Fruit fly (Drosophila melanogaster): ENCODE results near the gene CG11755.

Gene CG11755

DNA sequence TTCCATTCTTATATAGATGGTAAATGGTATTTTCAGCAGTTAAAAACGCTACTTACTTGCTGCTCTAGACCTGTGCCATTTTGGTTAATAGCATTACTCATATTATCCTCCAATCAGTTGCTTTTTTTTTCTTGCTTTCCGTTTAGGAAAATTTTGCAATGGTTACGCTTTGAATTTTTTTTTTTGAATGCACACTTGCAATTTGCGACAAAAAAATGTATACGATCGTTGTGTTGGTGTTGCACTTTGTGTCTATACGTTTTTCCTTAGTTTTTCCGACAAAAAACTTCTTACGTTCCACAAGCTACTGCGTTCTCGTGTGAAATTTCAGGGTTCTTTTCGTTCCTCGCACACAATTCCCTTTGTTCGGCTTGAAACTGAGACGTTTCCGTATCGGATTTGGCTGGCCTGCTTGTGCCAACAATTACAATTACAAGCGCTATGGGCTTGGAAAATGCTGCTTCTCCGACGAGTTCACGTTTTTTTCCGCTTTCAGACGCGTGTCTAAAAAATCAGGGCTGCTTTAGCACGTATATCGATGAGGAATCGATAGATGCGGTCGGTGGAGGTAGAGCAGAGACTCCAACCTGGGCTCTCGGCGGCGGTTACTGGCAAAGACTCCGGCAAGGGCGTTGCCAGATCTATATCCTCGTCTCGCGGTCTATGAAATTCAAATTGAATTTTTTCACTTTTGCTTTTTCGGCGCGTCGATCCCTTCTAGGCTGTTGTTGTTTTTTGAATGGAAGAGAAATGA lies 16.6 kb upstream of the CG11755 start (continued):
- TF ChIP-seq CG8281 (tag; optimal IDR thresholded peaks at IDR 0.05): no peak
- TF ChIP-seq CHES-1-like (GFP tag; optimal IDR thresholded peaks at IDR 0.05): peak; percentile 73
- peak; percentile 87 for TF ChIP-seq CG7928 (GFP tag; optimal IDR thresholded peaks at IDR 0.05)
- TF ChIP-seq usp (GFP tag; optimal IDR thresholded peaks at IDR 0.05): no peak
- peak in 1 of 2 experiments; percentile 26 for TF ChIP-seq bsh (GFP tag; optimal IDR thresholded peaks at IDR 0.05)
- peak; percentile 51 for TF ChIP-seq CG9609 (GFP tag; optimal IDR thresholded peaks at IDR 0.05)
- TF ChIP-seq sim (GFP tag; IDR thresholded peaks at IDR 0.05): no peak
- no peak for TF ChIP-seq cato (GFP tag; optimal IDR thresholded peaks at IDR 0.05; ENCODE audit: borderline replicate concordance)
- no peak for TF ChIP-seq Taf1 (GFP tag; IDR thresholded peaks at IDR 0.05)
- TF ChIP-seq tin (GFP tag; optimal IDR thresholded peaks at IDR 0.05): peak; percentile 37
- peak; percentile 40 for TF ChIP-seq maf-S (GFP tag; optimal IDR thresholded peaks at IDR 0.05)
- peak; percentile 35; the same call in 1 of the 2 replicates for TF ChIP-seq CG11247 (GFP tag; IDR thresholded peaks at IDR 0.05)
- TF ChIP-seq CG13894 (tag; optimal IDR thresholded peaks at IDR 0.05): peak; percentile 80
- TF ChIP-seq dmrt99B (tag; optimal IDR thresholded peaks at IDR 0.05): no peak
- no peak for TF ChIP-seq Trl (optimal IDR thresholded peaks at IDR 0.05)
- TF ChIP-seq Trl (GFP tag; optimal IDR thresholded peaks at IDR 0.05): peak; percentile 49
- no peak for TF ChIP-seq Atf-2 (GFP tag; optimal IDR thresholded peaks at IDR 0.05)
- TF ChIP-seq CG1832 (GFP tag; optimal IDR thresholded peaks at IDR 0.05): no peak
- no peak for TF ChIP-seq cg (GFP tag; optimal IDR thresholded peaks at IDR 0.05)
- no peak for TF ChIP-seq zfh1 (GFP tag; IDR thresholded peaks at IDR 0.05)
- TF ChIP-seq dmrt11E (tag; optimal IDR thresholded peaks at IDR 0.05): peak; percentile 37
- peak; percentile 83 for TF ChIP-seq CG3847 (GFP tag; IDR thresholded peaks at IDR 0.05)
- TF ChIP-seq CG5953 (GFP tag; IDR thresholded peaks at IDR 0.05): no peak
- peak; percentile 87 for TF ChIP-seq tna (GFP tag; IDR thresholded peaks at IDR 0.05; ENCODE audit: partially characterized antibody)
- peak; percentile 21 for TF ChIP-seq CG18619 (GFP tag; optimal IDR thresholded peaks at IDR 0.05)
- TF ChIP-seq Nf-YA (GFP tag; IDR thresholded peaks at IDR 0.05): no peak
- no peak for TF ChIP-seq Oaz (GFP tag; IDR thresholded peaks at IDR 0.05)
- peak; percentile 67 for TF ChIP-seq CrebB (tag; optimal IDR thresholded peaks at IDR 0.05)
- peak; percentile 70 for TF ChIP-seq phol (tag; optimal IDR thresholded peaks at IDR 0.05)
- peak; percentile 40 for TF ChIP-seq unpg (GFP tag; optimal IDR thresholded peaks at IDR 0.05)
- TF ChIP-seq CG6765 (GFP tag; optimal IDR thresholded peaks at IDR 0.05): peak; percentile 48
- 0 out of 2 replicates have a peak, but pooled peaks have one; percentile 18 for TF ChIP-seq CG8765 (GFP tag; IDR thresholded peaks at IDR 0.05)
- TF ChIP-seq B-H2 (GFP tag; optimal IDR thresholded peaks at IDR 0.05): peak; percentile 67
- no peak for TF ChIP-seq ap (GFP tag; IDR thresholded peaks at IDR 0.05)
- TF ChIP-seq CG11093 (GFP tag; IDR thresholded peaks at IDR 0.05): no peak
- no peak for TF ChIP-seq jing (GFP tag; optimal IDR thresholded peaks at IDR 0.05)
- peak; percentile 13; the same call in 1 of the 2 replicates for TF ChIP-seq E2f1 (GFP tag; IDR thresholded peaks at IDR 0.05)
- no peak for TF ChIP-seq ham (GFP tag; IDR thresholded peaks at IDR 0.05)
- TF ChIP-seq hth (optimal IDR thresholded peaks at IDR 0.05): no peak
- peak in 1 of 2 experiments; percentile 63 for TF ChIP-seq insv (GFP tag; optimal IDR thresholded peaks at IDR 0.05)
- no peak for TF ChIP-seq crc (GFP tag; optimal IDR thresholded peaks at IDR 0.05)
- TF ChIP-seq mam (GFP tag; optimal IDR thresholded peaks at IDR 0.05): peak; percentile 62
- TF ChIP-seq wor (GFP tag; IDR thresholded peaks at IDR 0.05): no peak
- TF ChIP-seq CG8944 (GFP tag; optimal IDR thresholded peaks at IDR 0.05): no peak
- TF ChIP-seq yki (optimal IDR thresholded peaks at IDR 0.05): no peak
- peak; percentile 66 for TF ChIP-seq CG11504 (tag; optimal IDR thresholded peaks at IDR 0.05)
- peak; percentile 97 for TF ChIP-seq Ets97D (GFP tag; optimal IDR thresholded peaks at IDR 0.05)
- TF ChIP-seq Atf6 (GFP tag; IDR thresholded peaks at IDR 0.05): peak; percentile 30; the same call in 1 of the 2 replicates
- no peak for TF ChIP-seq CG31388 (GFP tag; optimal IDR thresholded peaks at IDR 0.05)
- TF ChIP-seq tll (GFP tag; optimal IDR thresholded peaks at IDR 0.05): peak in 1 of 2 experiments; percentile 20
- no peak; the same call in 1 of the 2 replicates for TF ChIP-seq seq (GFP tag; IDR thresholded peaks at IDR 0.05)

Measured in whole organism, embryonic.